Fruit fly (Drosophila melanogaster): ENCODE results near the gene by.

Gene by

DNA sequence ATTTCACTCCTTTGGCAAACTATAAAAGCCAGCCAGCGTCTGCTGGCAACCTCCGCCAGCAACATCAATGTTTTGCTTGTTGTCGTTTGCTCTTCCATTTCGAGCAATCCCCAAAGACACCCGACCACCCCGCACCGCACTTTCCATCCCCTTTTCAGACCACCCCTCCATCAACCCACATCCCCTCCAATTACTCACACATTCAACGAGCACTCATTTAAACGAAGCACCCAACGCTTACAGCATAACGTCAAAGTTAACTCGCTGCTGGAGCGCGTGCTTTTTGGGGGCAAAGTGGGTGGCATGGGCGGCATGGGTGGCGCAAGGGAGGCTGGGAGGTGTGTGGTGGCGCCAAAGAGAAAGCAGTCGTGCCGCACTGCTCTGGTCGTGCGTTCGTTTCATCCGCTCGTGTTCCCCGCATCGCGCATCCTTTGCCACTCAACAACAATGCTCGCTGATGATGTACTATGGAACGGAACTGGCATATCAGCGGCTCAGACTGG is 41.7 kb downstream of the by start (continued):
- TF ChIP-seq gsb-n (tag; optimal IDR thresholded peaks at IDR 0.05) (no peak), CG11247 (GFP tag; IDR thresholded peaks at IDR 0.05) (no peak), Fer1 (GFP tag; optimal IDR thresholded peaks at IDR 0.05) (peak; percentile 34), Med (GFP tag) (peak; percentile 48), Blimp-1 (GFP tag; optimal IDR thresholded peaks at IDR 0.05) (no peak), CG13287 (GFP tag; IDR thresholded peaks at IDR 0.05; ENCODE audit: partially characterized antibody) (no peak), odd (GFP tag; optimal IDR thresholded peaks at IDR 0.05) (no peak), schlank (tag; optimal IDR thresholded peaks at IDR 0.05) (no peak), da (GFP tag; optimal IDR thresholded peaks at IDR 0.05) (no peak), Chrac-16 (GFP tag; optimal IDR thresholded peaks at IDR 0.05) (no peak), CG7963 (GFP tag; IDR thresholded peaks at IDR 0.05; ENCODE audit: partially characterized antibody) (no peak), tio (GFP tag; optimal IDR thresholded peaks at IDR 0.05) (no peak), dan (GFP tag; IDR thresholded peaks at IDR 0.05) (no peak), tgo (GFP tag; IDR thresholded peaks at IDR 0.05) (no peak), CG10543 (GFP tag; optimal IDR thresholded peaks at IDR 0.05) (peak; percentile 77), CG31388 (GFP tag; optimal IDR thresholded peaks at IDR 0.05) (no peak), klu (GFP tag; IDR thresholded peaks at IDR 0.05) (no peak), CG3065 (GFP tag; optimal IDR thresholded peaks at IDR 0.05) (no peak), CG13775 (GFP tag; optimal IDR thresholded peaks at IDR 0.05) (no peak), cg (GFP tag; optimal IDR thresholded peaks at IDR 0.05) (peak; percentile 35), CG8089 (GFP tag; optimal IDR thresholded peaks at IDR 0.05) (no peak), CG3163 (GFP tag; optimal IDR thresholded peaks at IDR 0.05) (no peak), CG31441 (GFP tag; IDR thresholded peaks at IDR 0.05) (no peak), CG6683 (GFP tag; optimal IDR thresholded peaks at IDR 0.05) (no peak), CG5245 (GFP tag; optimal IDR thresholded peaks at IDR 0.05) (no peak), MBD-R2 (GFP tag; IDR thresholded peaks at IDR 0.05) (no peak), MTF-1 (GFP tag; optimal IDR thresholded peaks at IDR 0.05; ENCODE audit: borderline replicate concordance) (no peak)

DNA sequence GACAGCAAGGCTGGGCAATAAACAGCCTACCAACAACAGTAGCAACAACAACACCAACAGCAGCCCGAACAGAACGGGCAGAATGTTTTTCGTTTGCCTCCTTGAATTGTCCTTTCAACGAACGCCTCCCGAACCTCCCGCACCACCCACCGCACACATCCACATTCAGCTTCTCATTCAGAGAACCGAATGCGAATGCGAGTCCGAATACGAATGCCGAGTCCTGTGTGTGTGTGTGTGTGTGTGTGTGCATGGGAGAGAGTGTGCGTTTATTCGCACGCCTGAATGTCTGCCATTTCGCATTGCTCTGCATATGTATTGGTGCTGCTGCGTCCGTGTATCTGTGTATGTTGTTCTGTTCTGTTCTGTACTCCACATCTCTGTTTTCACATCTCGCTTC is 44.3 kb downstream of the by start:
- TF ChIP-seq Doc2 (GFP tag; IDR thresholded peaks at IDR 0.05) (no peak), Deaf1 (tag; optimal IDR thresholded peaks at IDR 0.05) (peak; percentile 93), CG12391 (tag; optimal IDR thresholded peaks at IDR 0.05) (no peak), CG13894 (tag; optimal IDR thresholded peaks at IDR 0.05) (peak; percentile 41), chinmo (GFP tag; IDR thresholded peaks at IDR 0.05; ENCODE audit: partially characterized antibody) (0 out of 4 replicates have a peak, but pooled peaks have one; percentile 46), HLHmδ (GFP tag; optimal IDR thresholded peaks at IDR 0.05) (no peak), abd-A (tag; optimal IDR thresholded peaks at IDR 0.05) (peak; percentile 92), Doc3 (GFP tag; IDR thresholded peaks at IDR 0.05; ENCODE audit: partially characterized antibody) (no peak), cg (GFP tag; optimal IDR thresholded peaks at IDR 0.05) (peak; percentile 47), CG10565 (GFP tag; optimal IDR thresholded peaks at IDR 0.05) (no peak), mirr (GFP tag; optimal IDR thresholded peaks at IDR 0.05) (peak; percentile 35), en (GFP tag; optimal IDR thresholded peaks at IDR 0.05) (no peak), h (optimal IDR thresholded peaks at IDR 0.05) (no peak)

DNA sequence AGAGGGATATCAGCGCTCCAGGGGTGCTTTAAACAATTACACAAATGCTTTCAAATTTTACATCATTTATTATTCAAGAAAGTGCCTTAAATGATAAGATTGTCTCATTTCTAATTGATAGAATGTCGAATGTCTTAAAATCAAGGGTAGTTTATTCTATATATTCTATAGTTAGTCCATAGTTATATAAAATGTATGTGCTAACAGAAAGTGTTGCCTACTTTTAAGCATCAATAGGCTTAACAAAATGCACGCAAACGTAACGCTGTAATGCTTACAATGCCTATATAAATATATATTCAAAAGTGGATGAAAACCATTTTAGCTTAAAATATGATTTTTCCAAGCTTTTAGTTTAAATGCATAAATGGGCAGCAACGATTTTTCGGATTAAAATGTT is 44.9 kb downstream of the by start:
- TF ChIP-seq gem (tag; optimal IDR thresholded peaks at IDR 0.05) = peak; percentile 28
- TF ChIP-seq CG30403 (GFP tag; optimal IDR thresholded peaks at IDR 0.05) = peak; percentile 17
- peak; percentile 5 for TF ChIP-seq CG12659 (GFP tag; optimal IDR thresholded peaks at IDR 0.05)
- TF ChIP-seq CG2678 (tag; optimal IDR thresholded peaks at IDR 0.05) = peak; percentile 45
- peak; percentile 50 for TF ChIP-seq CG11504 (tag; optimal IDR thresholded peaks at IDR 0.05)
- peak; percentile 39; the same call in 1 of the 3 replicates for TF ChIP-seq CG17361 (GFP tag; IDR thresholded peaks at IDR 0.05)
- TF ChIP-seq Meics (GFP tag; optimal IDR thresholded peaks at IDR 0.05) = peak; percentile 52
- TF ChIP-seq CG18619 (GFP tag; optimal IDR thresholded peaks at IDR 0.05) = peak; percentile 18
- peak; percentile 28 for TF ChIP-seq CG2120 (GFP tag; optimal IDR thresholded peaks at IDR 0.05)
- no peak for TF ChIP-seq sisA (GFP tag; IDR thresholded peaks at IDR 0.05)
- peak; percentile 57 for TF ChIP-seq CG7556 (GFP tag; optimal IDR thresholded peaks at IDR 0.05)
- peak; percentile 56 for TF ChIP-seq Hand (GFP tag; optimal IDR thresholded peaks at IDR 0.05)
